Fruit fly (Drosophila melanogaster) whole organism, embryonic: ENCODE measurements around the gene mbt.

Experiments used
- CG10209 ChIP-seq: fragments of 200-800 bp; sonication (Bioruptor generic); optimal IDR thresholded peaks from 3 replicates; lab custom pipeline; 2017; ENCODE audit warnings: missing biosample characterization, mild to moderate bottlenecking, missing genetic modification characterization, missing genetic modification reagents
- CG11696 ChIP-seq: fragments of 200-800 bp; sonication (Bioruptor generic); IDR thresholded peaks from 2 replicates; pipeline ENCODE4 v1.3.6; 2022; ENCODE audit warnings: missing biosample characterization, missing genetic modification characterization
- CG11723 ChIP-seq: fragments of 200-800 bp; sonication (Bioruptor generic); optimal IDR thresholded peaks from 2 replicates; lab custom pipeline; 2017; ENCODE audit warnings: missing biosample characterization, mild to moderate bottlenecking, missing genetic modification characterization
- CG12071 ChIP-seq: fragments of 200-800 bp; sonication (Bioruptor generic); optimal IDR thresholded peaks from 3 replicates; lab custom pipeline; 2018; ENCODE audit warnings: missing biosample characterization, mild to moderate bottlenecking, missing genetic modification characterization
- CG12769 ChIP-seq: fragments of 200-800 bp; sonication (Bioruptor generic); optimal IDR thresholded peaks from 2 replicates; lab custom pipeline; 2019; ENCODE audit warnings: missing biosample characterization, mild to moderate bottlenecking, missing genetic modification characterization, moderate library complexity
- CG14965 ChIP-seq: fragments of 200-800 bp; sonication (Bioruptor generic); optimal IDR thresholded peaks from 2 replicates; lab custom pipeline; 2016; ENCODE audit warnings: missing biosample characterization, missing genetic modification characterization, borderline replicate concordance
- CG15479 ChIP-seq: fragments of 200-800 bp; sonication (Bioruptor generic); optimal IDR thresholded peaks from 3 replicates; lab custom pipeline; 2019; ENCODE audit warnings: missing biosample characterization, mild to moderate bottlenecking, missing genetic modification characterization, moderate library complexity
- CG18599 ChIP-seq: fragments of 200-800 bp; sonication (Bioruptor generic); optimal IDR thresholded peaks from 3 replicates; lab custom pipeline; 2017; ENCODE audit warnings: missing biosample characterization, missing genetic modification characterization, mild to moderate bottlenecking, moderate library complexity, missing genetic modification reagents
- CG2889 ChIP-seq: fragments of 200-800 bp; sonication (Bioruptor generic); IDR thresholded peaks from 3 replicates; pipeline ENCODE4 v1.3.6; 2022; ENCODE audit warnings: missing biosample characterization, missing genetic modification characterization
- CG30020 ChIP-seq: fragments of 200-800 bp; optimal IDR thresholded peaks from 2 replicates; lab custom pipeline; 2019; ENCODE audit warnings: missing biosample characterization, mild to moderate bottlenecking, missing genetic modification characterization, moderate library complexity
- CG32532 ChIP-seq: fragments of 200-800 bp; sonication (Bioruptor generic); IDR thresholded peaks from 2 replicates; pipeline ENCODE4 v1.3.6; 2022; ENCODE audit warnings: missing biosample characterization, missing genetic modification characterization
- CG3726 ChIP-seq: fragments of 200-800 bp; sonication (Bioruptor generic); IDR thresholded peaks from 3 replicates; pipeline ENCODE4, ENCODE4 v1.3.6; 2022; ENCODE audit warnings: missing biosample characterization, missing genetic modification characterization
- CG7556 ChIP-seq: fragments of 200-800 bp; sonication (Bioruptor generic); optimal IDR thresholded peaks from 2 replicates; lab custom pipeline; 2017; ENCODE audit warnings: missing biosample characterization, mild to moderate bottlenecking, missing genetic modification characterization
- CG9215 ChIP-seq: fragments of 200-800 bp; sonication (Bioruptor generic); IDR thresholded peaks from 2 replicates; pipeline ENCODE4 v1.3.6; 2022; ENCODE audit warnings: missing biosample characterization, missing genetic modification characterization
- CG9727 ChIP-seq: fragments of 200-800 bp; sonication (Bioruptor generic); optimal IDR thresholded peaks from 3 replicates; lab custom pipeline; 2017; ENCODE audit warnings: missing biosample characterization, mild to moderate bottlenecking, missing genetic modification characterization
- Drgx ChIP-seq: fragments of 200-800 bp; sonication (Bioruptor generic); IDR thresholded peaks from 2 replicates; pipeline ENCODE4 v1.3.6; 2022; ENCODE audit warnings: missing biosample characterization, missing genetic modification characterization
- E2f2 ChIP-seq: fragments of 200-800 bp; sonication (Bioruptor generic); IDR thresholded peaks from 2 replicates; pipeline ENCODE4 v1.3.6; 2022; ENCODE audit warnings: missing biosample characterization, missing genetic modification characterization
- Eip74EF ChIP-seq, 2 experiments: fragments of 200-800 bp in 1 of 2; fragments of >200 bp in 1 of 2; sonication (Bioruptor generic) in 1 of 2; optimal IDR thresholded peaks; 2 replicates each; lab custom pipeline; 2017 to 2019; ENCODE audit warnings: missing biosample characterization in 2 of 2, missing genetic modification characterization in 2 of 2, mild to moderate bottlenecking in 1 of 2, moderate library complexity in 1 of 2
- Ets65A ChIP-seq: fragments of 200-800 bp; sonication (Bioruptor generic); peaks from one replicate; lab custom pipeline; 2016; ENCODE audit warnings: missing biosample characterization, missing genetic modification characterization
- Gug ChIP-seq: fragments of 200-800 bp; sonication (Bioruptor generic); IDR thresholded peaks from 4 replicates; pipeline ENCODE4 v1.3.6; 2022; ENCODE audit warnings: missing biosample characterization, missing genetic modification characterization
- HHEX ChIP-seq: fragments of 200-800 bp; sonication (Bioruptor generic); optimal IDR thresholded peaks from 3 replicates; lab custom pipeline; 2017; ENCODE audit warnings: missing biosample characterization, mild to moderate bottlenecking, missing genetic modification characterization, missing genetic modification reagents
- Hand ChIP-seq: fragments of 200-800 bp; sonication (Bioruptor generic); optimal IDR thresholded peaks from 2 replicates; lab custom pipeline; 2017; ENCODE audit warnings: mild to moderate bottlenecking, missing biosample characterization, missing genetic modification reagents, missing genetic modification characterization
- Hr51 ChIP-seq, 2 experiments: fragments of 200-800 bp; sonication (Bioruptor generic); optimal IDR thresholded peaks; 2 replicates in 1 of 2; 3 replicates in 1 of 2; lab custom pipeline; 2016 to 2018; ENCODE audit warnings: missing biosample characterization in 2 of 2, missing genetic modification characterization in 2 of 2, mild to moderate bottlenecking in 1 of 2, moderate library complexity in 1 of 2
- Lpt ChIP-seq: fragments of >200 bp; optimal IDR thresholded peaks from 2 replicates; lab custom pipeline; 2018; ENCODE audit warnings: missing biosample characterization, missing genetic modification characterization
- Med ChIP-seq: fragments of 200-800 bp; sonication (Bioruptor generic); peaks from one replicate; lab custom pipeline; 2016; ENCODE audit warnings: missing biosample characterization, missing genetic modification characterization, mild to moderate bottlenecking, inconsistent platforms, moderate library complexity
- Meics ChIP-seq: fragments of 200-800 bp; sonication (Bioruptor generic); optimal IDR thresholded peaks from 2 replicates; lab custom pipeline; 2017; ENCODE audit warnings: missing biosample characterization, mild to moderate bottlenecking, missing genetic modification characterization
- Opbp ChIP-seq: fragments of 200-800 bp; sonication (Bioruptor generic); IDR thresholded peaks from 3 replicates; pipeline ENCODE4 v1.3.6; 2022; ENCODE audit warnings: missing biosample characterization, missing genetic modification characterization; ENCODE audit not compliant: partially characterized antibody
- Pdp1 ChIP-seq, 2 experiments: fragments of 200-800 bp; sonication (Bioruptor generic); optimal IDR thresholded peaks; 3 replicates each; lab custom pipeline; 2016; ENCODE audit warnings: missing biosample characterization in 2 of 2, missing genetic modification characterization in 2 of 2, mild to moderate bottlenecking in 1 of 2, moderate library complexity in 1 of 2
- Ravus ChIP-seq: fragments of 200-800 bp; sonication (Bioruptor generic); IDR thresholded peaks from 2 replicates; pipeline ENCODE4 v1.3.6; 2022; ENCODE audit warnings: missing biosample characterization, missing genetic modification characterization
- abd-A ChIP-seq: fragments of 200-800 bp; sonication (Bioruptor generic); optimal IDR thresholded peaks from 3 replicates; lab custom pipeline; 2019; ENCODE audit warnings: missing biosample characterization, mild to moderate bottlenecking, missing genetic modification characterization, moderate library complexity
- ash1 ChIP-seq: fragments of 200-800 bp; sonication (Bioruptor generic); optimal IDR thresholded peaks from 2 replicates; lab custom pipeline; 2018; ENCODE audit warnings: missing biosample characterization, mild to moderate bottlenecking, missing genetic modification characterization
- bsh ChIP-seq, 2 experiments: fragments of 200-800 bp; sonication (Bioruptor generic); optimal IDR thresholded peaks; 2 replicates each; lab custom pipeline; 2017 to 2018; ENCODE audit warnings: mild to moderate bottlenecking in 2 of 2, missing biosample characterization in 2 of 2, missing genetic modification characterization in 2 of 2, moderate library complexity in 1 of 2
- dan ChIP-seq: fragments of 200-800 bp; sonication (Bioruptor generic); IDR thresholded peaks from 2 replicates; pipeline ENCODE4 v1.3.6; 2022; ENCODE audit warnings: missing biosample characterization, missing genetic modification characterization
- dmrt11E ChIP-seq: fragments of 200-800 bp; sonication (Bioruptor generic); optimal IDR thresholded peaks from 3 replicates; lab custom pipeline; 2018; ENCODE audit warnings: missing biosample characterization, mild to moderate bottlenecking, missing genetic modification characterization, moderate library complexity
- dpn ChIP-seq, 2 experiments: fragments of 200-800 bp; sonication (Bioruptor generic); optimal IDR thresholded peaks; 3 replicates each; lab custom pipeline; 2016; ENCODE audit warnings: missing biosample characterization in 2 of 2, missing genetic modification characterization in 2 of 2
- ind ChIP-seq: fragments of 200-800 bp; sonication (Bioruptor generic); optimal IDR thresholded peaks from 3 replicates; lab custom pipeline; 2016; ENCODE audit warnings: missing biosample characterization, missing genetic modification characterization
- jigr1 ChIP-seq: fragments of 200-800 bp; sonication (Bioruptor generic); IDR thresholded peaks from 3 replicates; pipeline ENCODE4 v1.3.6; 2022; ENCODE audit warnings: missing biosample characterization, missing genetic modification characterization
- kay ChIP-seq: fragments of 200-800 bp; sonication (Bioruptor generic); optimal IDR thresholded peaks from 2 replicates; lab custom pipeline; 2016; ENCODE audit warnings: missing biosample characterization, missing genetic modification characterization
- knrl ChIP-seq: fragments of 200-800 bp; sonication (Bioruptor generic); IDR thresholded peaks from 3 replicates; pipeline ENCODE4 v1.3.6; 2022; ENCODE audit warnings: missing biosample characterization, missing genetic modification characterization; ENCODE audit not compliant: partially characterized antibody
- lola ChIP-seq, 3 experiments: fragments of >200 bp in 2 of 3; fragments of 200-800 bp in 1 of 3; sonication (Bioruptor generic) in 1 of 3; optimal IDR thresholded peaks; 2 replicates each; lab custom pipeline; 2017 to 2019; ENCODE audit warnings: missing biosample characterization in 3 of 3, missing genetic modification characterization in 3 of 3, mild to moderate bottlenecking in 1 of 3, moderate library complexity in 1 of 3
- nom ChIP-seq: fragments of 200-800 bp; sonication (Bioruptor generic); optimal IDR thresholded peaks from 2 replicates; lab custom pipeline; 2017; ENCODE audit warnings: missing biosample characterization, missing genetic modification characterization, mild to moderate bottlenecking, moderate library complexity, missing genetic modification reagents
- pb ChIP-seq: fragments of 200-800 bp; sonication (Bioruptor generic); optimal IDR thresholded peaks from 3 replicates; lab custom pipeline; 2016; ENCODE audit warnings: missing biosample characterization, missing genetic modification characterization
- pfk ChIP-seq: fragments of 200-800 bp; sonication (Bioruptor generic); optimal IDR thresholded peaks from 2 replicates; lab custom pipeline; 2018; ENCODE audit warnings: missing biosample characterization, mild to moderate bottlenecking, missing genetic modification characterization, moderate library complexity
- row ChIP-seq: fragments of 200-800 bp; sonication (Bioruptor generic); IDR thresholded peaks from 3 replicates; pipeline ENCODE4 v1.3.6; 2022; ENCODE audit warnings: missing biosample characterization, missing genetic modification characterization
- sens ChIP-seq: fragments of 200-800 bp; sonication (Bioruptor generic); peaks from one replicate; lab custom pipeline; 2016; ENCODE audit warnings: missing biosample characterization, missing genetic modification characterization
- sisA ChIP-seq: fragments of 200-800 bp; sonication (Bioruptor generic); IDR thresholded peaks from 2 replicates; pipeline ENCODE4 v1.3.6; 2022; ENCODE audit warnings: missing biosample characterization, missing genetic modification characterization
- twi ChIP-seq: fragments of 200-800 bp; optimal IDR thresholded peaks from 2 replicates; lab custom pipeline; 2019; ENCODE audit warnings: missing biosample characterization, mild to moderate bottlenecking, missing genetic modification characterization, moderate library complexity
- vvl ChIP-seq: fragments of 200-800 bp; sonication (Bioruptor generic); IDR thresholded peaks from 2 replicates; pipeline ENCODE4 v1.3.6; 2022; ENCODE audit warnings: missing biosample characterization, missing genetic modification characterization

Gene mbt

DNA sequence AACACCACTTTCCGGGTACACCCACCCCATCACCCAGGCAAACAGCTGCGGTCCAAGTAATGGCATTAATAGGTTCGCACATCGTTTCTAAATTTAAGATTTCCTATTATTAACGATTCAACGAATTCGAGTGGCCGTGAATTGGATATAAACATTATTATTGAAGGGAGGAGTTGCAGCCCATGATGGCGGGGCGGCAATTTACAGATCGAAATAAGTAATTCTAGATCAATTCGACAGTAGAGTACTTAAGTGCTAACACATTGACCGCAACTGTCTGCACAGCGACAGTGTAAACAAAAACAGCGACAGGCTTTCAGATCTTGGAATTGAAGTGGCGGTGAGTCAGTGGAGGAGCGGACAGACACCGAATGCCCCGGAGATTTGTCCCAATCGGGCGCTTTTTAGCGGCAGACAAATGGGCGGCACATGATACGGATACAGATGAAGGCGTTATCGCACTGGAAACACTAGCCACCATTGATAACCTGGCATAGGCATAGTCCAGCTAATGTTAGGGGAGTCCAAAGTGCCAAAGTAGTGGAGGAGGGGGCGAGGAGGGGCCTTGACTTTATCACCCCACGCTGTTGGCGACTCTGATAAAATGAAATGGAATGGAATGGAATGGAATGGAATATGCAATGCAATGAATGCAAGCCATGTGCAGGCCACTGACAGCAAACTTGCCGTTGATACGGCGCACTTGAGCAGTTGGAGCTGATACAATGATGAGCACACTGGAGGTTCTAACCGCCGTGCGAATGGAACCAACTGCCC, 22.9 kb downstream of the mbt start:
- TF ChIP-seq dmrt11E (tag; lab: Kevin White, UChicago) = peak; percentile 4
- TF ChIP-seq Eip74EF (GFP tag; optimal IDR thresholded peaks at IDR 0.05; lab: Kevin White, UChicago) = peak in 1 of 2 experiments; percentile 68
- no peak for TF ChIP-seq Pdp1 (GFP tag; optimal IDR thresholded peaks at IDR 0.05; lab: Kevin White, UChicago)
- peak; percentile 4 for TF ChIP-seq pfk (GFP tag; lab: Kevin White, UChicago)
- TF ChIP-seq CG30020 = no peak
- no peak for TF ChIP-seq CG7556 (GFP tag; lab: Kevin White, UChicago)
- peak; percentile 11 for TF ChIP-seq sens (GFP tag; lab: Kevin White, UChicago)
- TF ChIP-seq CG18599 (GFP tag; lab: Kevin White, UChicago) = peak; percentile 33
- TF ChIP-seq pb (GFP tag; lab: Kevin White, UChicago) = no peak
- no peak for TF ChIP-seq sisA (GFP tag; lab: Robert Waterston, UW)
- TF ChIP-seq row (GFP tag; lab: Robert Waterston, UW) = peak; percentile 20; the same call in 2 of the 3 replicates
- no peak for TF ChIP-seq knrl (GFP tag; lab: Robert Waterston, UW)
- TF ChIP-seq kay = peak; percentile 33
- TF ChIP-seq CG10209 = peak; percentile 4
- TF ChIP-seq bsh (GFP tag; optimal IDR thresholded peaks at IDR 0.05; lab: Kevin White, UChicago) = peak in 1 of 2 experiments; percentile 56
- TF ChIP-seq CG9215 (GFP tag; lab: Robert Waterston, UW) = 0 out of 2 replicates have a peak, but pooled peaks have one; percentile 14
- TF ChIP-seq abd-A (tag; lab: Kevin White, UChicago) = no peak
- peak; percentile 87 for TF ChIP-seq nom
- no peak for TF ChIP-seq jigr1 (GFP tag; lab: Robert Waterston, UW)
- TF ChIP-seq vvl = peak; percentile 40; the same call in 1 of the 2 replicates
- peak; percentile 28; the same call in 1 of the 2 replicates for TF ChIP-seq Drgx (GFP tag; lab: Robert Waterston, UW)
- peak; percentile 47; the same call in 1 of the 2 replicates for TF ChIP-seq CG11696 (GFP tag; lab: Robert Waterston, UW)
- TF ChIP-seq E2f2 (GFP tag; lab: Robert Waterston, UW) = no peak
- peak; percentile 66 for TF ChIP-seq CG12769 (tag; lab: Kevin White, UChicago)
- no peak for TF ChIP-seq HHEX (GFP tag; lab: Kevin White, UChicago)
- TF ChIP-seq dan (GFP tag; lab: Robert Waterston, UW) = no peak
- no peak for TF ChIP-seq CG12071 (GFP tag; lab: Kevin White, UChicago)
- peak; percentile 28 for TF ChIP-seq CG9727 (GFP tag; lab: Kevin White, UChicago)
- TF ChIP-seq Hand (GFP tag; lab: Kevin White, UChicago) = peak; percentile 24
- 0 out of 2 replicates have a peak, but pooled peaks have one; percentile 9 for TF ChIP-seq CG32532
- no peak for TF ChIP-seq CG14965 (GFP tag; lab: Kevin White, UChicago)
- TF ChIP-seq Med (GFP tag; lab: Kevin White, UChicago) = peak; percentile 65
- TF ChIP-seq CG3726 (GFP tag; lab: Robert Waterston, UW) = no peak
- TF ChIP-seq lola (GFP tag; optimal IDR thresholded peaks at IDR 0.05; lab: Kevin White, UChicago) = peak in 1 of 3 experiments; percentile 10
- peak; percentile 28 for TF ChIP-seq Ets65A (GFP tag; lab: Kevin White, UChicago)
- TF ChIP-seq twi (tag; lab: Kevin White, UChicago) = peak; percentile 22
- TF ChIP-seq, all 482 proteins: peak for 22

DNA sequence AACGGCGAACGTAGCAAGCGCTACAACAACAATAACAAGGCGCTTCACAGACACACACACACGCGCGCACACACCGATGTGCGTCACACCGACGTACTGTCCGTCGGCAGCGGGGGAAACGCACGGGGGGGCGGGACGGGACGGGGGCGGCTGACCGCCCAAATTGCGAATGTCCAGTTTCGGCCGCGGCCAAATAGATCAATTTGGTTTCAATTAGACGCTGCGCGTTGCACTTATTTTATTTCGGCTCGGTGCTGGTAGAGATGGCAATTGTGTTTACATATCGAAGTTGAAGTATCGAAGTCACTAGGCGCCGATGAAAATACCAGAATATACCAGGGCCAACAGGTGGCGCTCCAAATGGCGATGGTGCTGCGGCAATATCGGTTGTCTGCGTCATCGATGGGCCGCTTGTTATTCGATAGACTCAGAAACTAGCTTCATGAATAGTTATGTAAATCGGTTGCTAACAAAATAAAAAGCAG, 26.7 kb downstream of the mbt start, which contains the start of gene Rok:
Rok (minus strand) TSS at position 309 of the 485 bp plus-strand sequence.
- TF ChIP-seq Lpt (GFP tag; lab: Kevin White, UChicago) (no peak), Ravus (GFP tag; lab: Robert Waterston, UW) (no peak), Gug (GFP tag; lab: Robert Waterston, UW) (peak; percentile 47; the same call in 1 of the 4 replicates), dpn (GFP tag; optimal IDR thresholded peaks at IDR 0.05; lab: Kevin White, UChicago) (no peak), CG15479 (GFP tag; lab: Kevin White, UChicago) (no peak), CG11723 (GFP tag; lab: Kevin White, UChicago) (no peak), Meics (GFP tag; lab: Kevin White, UChicago) (no peak), Hr51 (GFP tag; optimal IDR thresholded peaks at IDR 0.05; lab: Kevin White, UChicago) (no peak), Opbp (GFP tag; lab: Robert Waterston, UW) (peak; percentile 78), ash1 (GFP tag; lab: Kevin White, UChicago) (no peak), ind (GFP tag; lab: Kevin White, UChicago) (no peak), CG2889 (GFP tag; lab: Robert Waterston, UW) (no peak)
